Comparison of ENCODE assay signal across 1 fruit fly cellular context in the genomic region with DNA sequence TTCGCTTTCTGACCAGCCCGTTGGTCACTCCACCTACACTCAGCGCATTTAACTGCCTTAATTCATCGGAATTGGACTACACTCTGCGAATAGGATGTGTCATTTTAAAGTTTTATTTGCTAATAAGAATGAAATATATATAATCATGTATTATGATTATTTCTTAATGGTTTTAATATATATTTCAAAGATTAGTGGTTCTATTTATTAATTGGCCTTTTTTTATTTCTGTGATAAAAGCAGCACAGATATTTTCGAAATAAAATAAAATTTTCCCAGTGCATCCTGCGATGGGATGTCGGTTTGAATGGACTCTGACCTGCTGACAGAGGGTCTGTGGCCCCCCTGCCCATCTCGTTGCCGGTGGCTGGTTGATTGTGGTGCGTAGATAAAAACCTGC.
A peak's percentile ranks its signal among the peaks of the same experiment; 100 is the strongest.
TF ChIP-seq lines count a peak whose summit lies in the region.

No protein-coding gene starts in this region.

TF ChIP-seq in whole organism, embryonic, 481 proteins besides CTCF, POLR2A, EP300 and RAD21 (continued from another document):
- TF ChIP-seq bbx (GFP tag; IDR thresholded peaks at IDR 0.05; lab: Robert Waterston, UW; ENCODE audit: partially characterized antibody) (no peak), Dek (tag; optimal IDR thresholded peaks at IDR 0.05; lab: Kevin White, UChicago) (no peak), CG7987 (GFP tag; optimal IDR thresholded peaks at IDR 0.05; lab: Kevin White, UChicago) (no peak), chm (GFP tag; IDR thresholded peaks at IDR 0.05; lab: Robert Waterston, UW) (no peak), CG1602 (GFP tag; optimal IDR thresholded peaks at IDR 0.05; lab: Kevin White, UChicago) (peak; percentile 9), Fer2 (tag; optimal IDR thresholded peaks at IDR 0.05; lab: Kevin White, UChicago) (no peak), CG12299 (tag; optimal IDR thresholded peaks at IDR 0.05; lab: Kevin White, UChicago) (no peak), maf-S (GFP tag; optimal IDR thresholded peaks at IDR 0.05; lab: Kevin White, UChicago) (no peak), CG7556 (GFP tag; optimal IDR thresholded peaks at IDR 0.05; lab: Kevin White, UChicago) (peak; percentile 59), mld (GFP tag; IDR thresholded peaks at IDR 0.05; lab: Robert Waterston, UW; ENCODE audit: partially characterized antibody) (no peak), sna (GFP tag; IDR thresholded peaks at IDR 0.05; lab: Robert Waterston, UW; ENCODE audit: partially characterized antibody) (no peak), sima (GFP tag; optimal IDR thresholded peaks at IDR 0.05; lab: Kevin White, UChicago) (no peak), Eip74EF (GFP tag; optimal IDR thresholded peaks at IDR 0.05; lab: Kevin White, UChicago) (peak in 1 of 2 experiments; percentile 1), CG1647 (GFP tag; optimal IDR thresholded peaks at IDR 0.05; lab: Kevin White, UChicago) (no peak), Lhr (GFP tag; optimal IDR thresholded peaks at IDR 0.05; lab: Kevin White, UChicago) (no peak), CG1832 (GFP tag; optimal IDR thresholded peaks at IDR 0.05; lab: Kevin White, UChicago) (no peak), CG6254 (GFP tag; optimal IDR thresholded peaks at IDR 0.05; lab: Kevin White, UChicago) (peak; percentile 10), psq (GFP tag; optimal IDR thresholded peaks at IDR 0.05; lab: Kevin White, UChicago) (no peak), Blimp-1 (GFP tag; optimal IDR thresholded peaks at IDR 0.05; lab: Kevin White, UChicago) (peak; percentile 60), bcd (GFP tag; optimal IDR thresholded peaks at IDR 0.05; lab: Kevin White, UChicago) (no peak), klu (GFP tag; IDR thresholded peaks at IDR 0.05; lab: Robert Waterston, UW) (no peak), CG18476 (GFP tag; optimal IDR thresholded peaks at IDR 0.05; lab: Kevin White, UChicago) (no peak), CG6791 (GFP tag; IDR thresholded peaks at IDR 0.05; lab: Robert Waterston, UW; ENCODE audit: partially characterized antibody) (no peak), p53 (GFP tag; optimal IDR thresholded peaks at IDR 0.05; lab: Kevin White, UChicago) (no peak), Jarid2 (GFP tag; optimal IDR thresholded peaks at IDR 0.05; lab: Kevin White, UChicago) (no peak), CG2120 (GFP tag; optimal IDR thresholded peaks at IDR 0.05; lab: Kevin White, UChicago) (no peak), CG8290 (GFP tag; optimal IDR thresholded peaks at IDR 0.05; lab: Kevin White, UChicago) (no peak), CG8290 (tag; optimal IDR thresholded peaks at IDR 0.05; lab: Kevin White, UChicago) (no peak), CG4707 (GFP tag; optimal IDR thresholded peaks at IDR 0.05; lab: Kevin White, UChicago) (no peak), D19A (tag; optimal IDR thresholded peaks at IDR 0.05; lab: Kevin White, UChicago) (peak; percentile 35), CG15696 (tag; optimal IDR thresholded peaks at IDR 0.05; lab: Kevin White, UChicago) (no peak), CG34422 (GFP tag; IDR thresholded peaks at IDR 0.05; lab: Robert Waterston, UW) (no peak), HLH4C (GFP tag; IDR thresholded peaks at IDR 0.05; lab: Robert Waterston, UW; ENCODE audit: partially characterized antibody) (no peak), cas (GFP tag; IDR thresholded peaks at IDR 0.05; lab: Robert Waterston, UW) (no peak), CG10366 (GFP tag; IDR thresholded peaks at IDR 0.05; lab: Robert Waterston, UW) (no peak), CG17385 (GFP tag; optimal IDR thresholded peaks at IDR 0.05; lab: Kevin White, UChicago) (peak; percentile 8), tin (GFP tag; optimal IDR thresholded peaks at IDR 0.05; lab: Kevin White, UChicago) (no peak), CG18764 (GFP tag; optimal IDR thresholded peaks at IDR 0.05; lab: Kevin White, UChicago) (no peak), vvl (GFP tag; IDR thresholded peaks at IDR 0.05; lab: Robert Waterston, UW) (0 out of 2 replicates have a peak, but pooled peaks have one; percentile 16), trem (tag; optimal IDR thresholded peaks at IDR 0.05; lab: Kevin White, UChicago) (peak; percentile 38), CG7963 (GFP tag; IDR thresholded peaks at IDR 0.05; lab: Robert Waterston, UW; ENCODE audit: partially characterized antibody) (no peak), zfh2 (GFP tag; optimal IDR thresholded peaks at IDR 0.05; lab: Kevin White, UChicago) (no peak), HLH3B (GFP tag; IDR thresholded peaks at IDR 0.05; lab: Robert Waterston, UW) (no peak), CG1233 (GFP tag; optimal IDR thresholded peaks at IDR 0.05; lab: Kevin White, UChicago) (no peak), kni (GFP tag; optimal IDR thresholded peaks at IDR 0.05; lab: Kevin White, UChicago) (no peak), Usf (GFP tag; optimal IDR thresholded peaks at IDR 0.05; lab: Kevin White, UChicago) (no peak), Sox102F (GFP tag; optimal IDR thresholded peaks at IDR 0.05; lab: Kevin White, UChicago) (peak; percentile 27), wdn (GFP tag; IDR thresholded peaks at IDR 0.05; lab: Robert Waterston, UW) (no peak), ind (GFP tag; optimal IDR thresholded peaks at IDR 0.05; lab: Kevin White, UChicago) (peak; percentile 16), CG31224 (GFP tag; IDR thresholded peaks at IDR 0.05; lab: Robert Waterston, UW) (no peak), h (optimal IDR thresholded peaks at IDR 0.05; lab: Kevin White, UChicago) (no peak), CG3407 (GFP tag; optimal IDR thresholded peaks at IDR 0.05; lab: Kevin White, UChicago) (peak; percentile 2), CG6272 (GFP tag; IDR thresholded peaks at IDR 0.05; lab: Robert Waterston, UW) (no peak), Myb (GFP tag; optimal IDR thresholded peaks at IDR 0.05; lab: Kevin White, UChicago) (no peak), CG15011 (GFP tag; optimal IDR thresholded peaks at IDR 0.05; lab: Kevin White, UChicago) (no peak), CG2678 (tag; optimal IDR thresholded peaks at IDR 0.05; lab: Kevin White, UChicago) (peak; percentile 62), Oaz (GFP tag; IDR thresholded peaks at IDR 0.05; lab: Robert Waterston, UW) (no peak), aop (GFP tag; IDR thresholded peaks at IDR 0.05; lab: Robert Waterston, UW) (no peak), mam (GFP tag; optimal IDR thresholded peaks at IDR 0.05; lab: Kevin White, UChicago) (no peak), nmo (GFP tag; optimal IDR thresholded peaks at IDR 0.05; lab: Kevin White, UChicago) (peak; percentile 55), trh (GFP tag; optimal IDR thresholded peaks at IDR 0.05; lab: Kevin White, UChicago) (no peak), Atf6 (GFP tag; IDR thresholded peaks at IDR 0.05; lab: Robert Waterston, UW) (no peak), bowl (GFP tag; IDR thresholded peaks at IDR 0.05; lab: Robert Waterston, UW) (no peak), CG12744 (GFP tag; optimal IDR thresholded peaks at IDR 0.05; lab: Kevin White, UChicago) (no peak)
